Worm (Caenorhabditis elegans): ENCODE results near the gene R03H10.5.
A peak's percentile ranks its signal among the peaks of the same experiment; 100 is the strongest.

R03H10.5 gene

ce11 chrII:4159570-4159969 is 10.8 kb downstream of the R03H10.5 start:
- no peak for TF ChIP-seq isw-1 (GFP tag; IDR thresholded peaks at IDR 0.05)
- TF ChIP-seq lin-15B (tag; optimal IDR thresholded peaks at IDR 0.05): no peak
- TF ChIP-seq fos-1 (tag; optimal IDR thresholded peaks at IDR 0.05): no peak

- TF ChIP-seq fkh-4 (tag; optimal IDR thresholded peaks at IDR 0.05; ENCODE audit: borderline replicate concordance) (no peak), fkh-8 (tag; optimal IDR thresholded peaks at IDR 0.05) (peak; percentile 51), dsc-1 (tag; optimal IDR thresholded peaks at IDR 0.05) (peak; percentile 91), egl-27 (tag; optimal IDR thresholded peaks at IDR 0.05) (no peak), egl-13 (tag; optimal IDR thresholded peaks at IDR 0.05) (no peak), sox-4 (tag; optimal IDR thresholded peaks at IDR 0.05) (peak; percentile 36), C04F5.9 (tag; optimal IDR thresholded peaks at IDR 0.05) (no peak), nhr-76 (tag; optimal IDR thresholded peaks at IDR 0.05) (no peak), ceh-90 (tag; optimal IDR thresholded peaks at IDR 0.05) (no peak)
Measured at ce11 chrII:4157817-4158216, 12.6 kb downstream of the R03H10.5 start.

- TF ChIP-seq pag-3 (tag; optimal IDR thresholded peaks at IDR 0.05; ENCODE audit: borderline replicate concordance, insufficient read depth) (no peak), efl-1 (optimal IDR thresholded peaks at IDR 0.05) (no peak), efl-1 (GFP tag; optimal IDR thresholded peaks at IDR 0.05 in 1 of 2) (peak in 1 of 2 experiments; percentile 1)
Measured at ce11 chrII:4155112-4155823, 15.1 kb downstream of the R03H10.5 start, which contains the start of gene R03H10.2. R03H10.2 (plus strand) TSS chrII:4155773.

- no peak for TF ChIP-seq lin-15B (tag; optimal IDR thresholded peaks at IDR 0.05)
- peak; percentile 74 for TF ChIP-seq blmp-1 (tag; optimal IDR thresholded peaks at IDR 0.05)
- TF ChIP-seq aly-2 (tag; optimal IDR thresholded peaks at IDR 0.05): no peak
- TF ChIP-seq dsc-1 (tag; optimal IDR thresholded peaks at IDR 0.05): no peak
- TF ChIP-seq dpl-1 (GFP tag; optimal IDR thresholded peaks at IDR 0.05): no peak
Measured at ce11 chrII:4152864-4153263, 17.5 kb downstream of the R03H10.5 start.

ce11 chrII:4151499-4152132 is 18.8 kb downstream of the R03H10.5 start:
- TF ChIP-seq blmp-1 (tag; optimal IDR thresholded peaks at IDR 0.05) (peak; percentile 78), pqm-1 (tag; optimal IDR thresholded peaks at IDR 0.05) (no peak), mdl-1 (tag; optimal IDR thresholded peaks at IDR 0.05) (peak in 1 of 2 experiments; percentile 11), ceh-90 (tag; optimal IDR thresholded peaks at IDR 0.05) (no peak), ces-1 (GFP tag; optimal IDR thresholded peaks at IDR 0.05) (no peak), alr-1 (tag; optimal IDR thresholded peaks at IDR 0.05; ENCODE audit: borderline replicate concordance) (no peak), lin-35 (GFP tag; optimal IDR thresholded peaks at IDR 0.05) (peak in 1 of 2 experiments; percentile 21), nhr-20 (tag; optimal IDR thresholded peaks at IDR 0.05) (peak; percentile 40), nhr-90 (tag; optimal IDR thresholded peaks at IDR 0.05; ENCODE audit: poor library complexity) (peak; percentile 26), nhr-47 (tag; optimal IDR thresholded peaks at IDR 0.05) (peak; percentile 31), nhr-85 (tag) (peak; percentile 89), pax-3 (tag; optimal IDR thresholded peaks at IDR 0.05) (no peak), grh-1 (GFP tag; IDR thresholded peaks at IDR 0.05) (0 out of 2 replicates have a peak, but pooled peaks have one; percentile 26), lsy-2 (tag; optimal IDR thresholded peaks at IDR 0.05) (peak in 1 of 2 experiments; percentile 32), fkh-8 (tag; optimal IDR thresholded peaks at IDR 0.05) (no peak), swsn-7 (tag; optimal IDR thresholded peaks at IDR 0.05) (no peak), lin-39 (tag; optimal IDR thresholded peaks at IDR 0.05) (no peak), dpl-1 (GFP tag; optimal IDR thresholded peaks at IDR 0.05) (no peak), fkh-10 (GFP tag; optimal IDR thresholded peaks at IDR 0.05) (no peak), nhr-76 (tag; optimal IDR thresholded peaks at IDR 0.05) (no peak), nhr-12 (tag; optimal IDR thresholded peaks at IDR 0.05) (no peak), sox-4 (tag; optimal IDR thresholded peaks at IDR 0.05) (no peak), xbp-1 (tag; optimal IDR thresholded peaks at IDR 0.05) (no peak), rnt-1 (tag; optimal IDR thresholded peaks at IDR 0.05) (peak; percentile 22), nhr-11 (tag; optimal IDR thresholded peaks at IDR 0.05) (no peak), ceh-88 (GFP tag; IDR thresholded peaks at IDR 0.05) (no peak), nhr-71 (tag; optimal IDR thresholded peaks at IDR 0.05) (peak; percentile 31), F16B12.6 (tag; optimal IDR thresholded peaks at IDR 0.05) (no peak), elt-3 (tag; optimal IDR thresholded peaks at IDR 0.05) (peak in 2 of 6 experiments; percentile 24 to 38), tlp-1 (tag; optimal IDR thresholded peaks at IDR 0.05) (no peak)

Measured in whole organism, L1 larva.